Fruit fly (Drosophila melanogaster) whole organism, larva: ENCODE results near the gene hec.

ENCODE experiments used
- noc ChIP-seq: fragments of 200-800 bp; sonication (Bioruptor generic); optimal IDR thresholded peaks from 3 replicates; lab custom pipeline; 2019; ENCODE audit warnings: missing biosample characterization, mild to moderate bottlenecking, missing genetic modification characterization, moderate library complexity

The hec gene

DNA sequence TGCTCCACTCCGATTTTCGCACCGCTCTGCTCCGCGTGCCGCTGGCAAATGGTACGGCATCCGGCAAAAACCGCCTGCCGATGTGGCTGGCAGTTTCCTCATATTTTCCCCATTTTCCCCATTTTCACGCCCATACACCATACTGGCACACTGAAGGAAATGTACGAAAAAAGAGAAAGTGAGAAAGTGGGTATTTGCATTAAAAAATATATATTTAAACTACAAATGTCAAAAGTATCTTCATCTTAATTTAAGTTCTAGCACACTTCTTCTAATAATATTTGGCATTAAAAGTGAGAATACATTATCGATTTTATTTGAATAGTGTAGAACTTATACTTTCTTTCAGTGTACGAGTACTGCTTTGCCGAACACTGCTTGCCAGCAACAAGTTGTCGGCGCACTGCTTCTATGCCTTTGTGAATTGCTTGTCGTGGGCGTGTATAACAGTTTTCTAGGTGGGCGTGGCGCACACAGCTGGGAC, at the start of gene hec:
Gene hec (minus strand): TSS at position 51 of the 484 bp plus-strand sequence.
- TF ChIP-seq noc (tag; lab: Kevin White, UChicago): no peak

DNA sequence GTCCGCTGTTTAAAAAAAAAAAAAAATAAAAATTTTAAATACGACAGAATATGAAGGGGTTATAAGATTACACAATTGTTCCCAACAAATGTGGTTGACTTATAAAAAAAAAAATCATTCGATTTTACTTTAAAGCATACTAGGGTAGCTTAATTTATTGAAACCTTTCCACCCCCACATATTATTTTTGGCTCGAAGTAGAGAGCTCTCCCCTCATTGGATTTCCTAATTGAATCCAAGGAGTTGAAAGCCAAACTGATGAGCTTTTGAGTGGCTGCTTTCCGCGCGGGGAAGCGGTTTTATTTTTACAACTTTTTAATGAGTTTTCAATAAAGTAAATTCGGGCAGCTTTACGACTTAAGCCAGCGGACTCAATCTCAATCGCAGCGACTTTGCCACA, 47.5 kb upstream of the hec start, which contains the start of gene CG15719:
Gene CG15719 (minus strand): TSS at position 101 of the 400 bp plus-strand sequence.
- no peak for TF ChIP-seq noc (tag; lab: Kevin White, UChicago)

DNA sequence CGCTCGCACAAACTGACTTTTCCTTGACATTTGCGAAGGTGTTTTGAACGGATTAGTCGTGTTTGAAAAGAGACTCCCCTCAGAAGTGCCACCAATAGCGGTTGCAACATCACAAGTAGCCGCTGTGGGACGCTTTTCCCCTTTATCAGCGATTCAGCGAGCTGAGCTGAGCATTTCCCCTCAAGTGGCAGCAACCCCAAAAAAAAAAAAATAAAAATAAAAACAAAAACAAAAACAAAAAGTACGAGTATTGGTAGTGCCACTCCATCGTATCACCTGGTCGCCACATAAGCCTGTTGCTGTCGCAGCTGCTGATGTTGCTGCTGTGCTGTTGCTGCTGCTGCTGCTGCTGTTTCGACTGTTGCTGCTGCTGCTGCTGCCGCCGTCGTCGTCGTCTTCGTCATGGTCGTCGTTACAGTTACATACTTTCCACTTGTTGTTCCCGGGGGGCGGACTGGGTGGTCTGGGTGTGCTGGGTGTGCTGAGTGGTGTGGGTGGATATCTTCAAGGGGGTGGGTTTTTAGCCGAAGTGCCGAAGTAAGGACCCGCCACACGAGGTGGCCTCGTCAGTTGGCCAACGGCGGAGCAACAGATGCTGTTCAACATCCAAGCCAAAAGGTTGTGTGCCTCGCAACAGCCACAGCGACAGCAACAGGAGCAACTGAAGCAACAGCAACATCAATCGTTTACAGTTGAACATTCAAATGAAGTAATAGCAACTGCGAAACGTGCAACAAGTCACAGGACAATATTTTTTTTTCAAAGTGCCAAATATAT, 31.0 kb upstream of the hec start, which contains the start of gene rsh:
Gene rsh (plus strand): TSS at position 591 of the 777 bp plus-strand sequence.
- no peak for TF ChIP-seq noc (tag; lab: Kevin White, UChicago)

DNA sequence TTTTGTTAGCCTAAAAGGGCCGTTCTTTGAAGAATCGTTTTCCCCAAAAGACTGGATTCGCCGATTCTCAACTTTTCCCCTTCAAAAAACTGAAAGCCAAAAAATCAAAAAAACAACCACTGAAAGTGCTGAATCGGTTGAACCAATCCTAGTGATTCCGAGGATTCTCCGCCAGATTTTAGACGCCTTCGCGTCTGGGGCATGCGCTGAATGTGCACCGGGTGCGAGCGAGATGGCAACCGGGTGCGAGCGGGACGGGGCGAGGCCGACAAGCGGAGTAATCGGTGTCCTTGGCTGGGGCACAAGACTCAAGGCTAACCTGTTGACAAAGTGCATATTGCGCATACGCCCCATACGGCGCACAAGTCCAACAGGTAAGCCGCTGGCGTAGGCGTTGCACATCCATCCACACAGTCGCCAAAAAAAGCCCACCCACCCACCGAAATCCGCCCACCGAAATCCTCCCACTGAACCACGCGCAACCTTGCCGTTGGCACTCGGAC, 29.7 kb upstream of the hec start:
- no peak for TF ChIP-seq noc (tag; lab: Kevin White, UChicago)

DNA sequence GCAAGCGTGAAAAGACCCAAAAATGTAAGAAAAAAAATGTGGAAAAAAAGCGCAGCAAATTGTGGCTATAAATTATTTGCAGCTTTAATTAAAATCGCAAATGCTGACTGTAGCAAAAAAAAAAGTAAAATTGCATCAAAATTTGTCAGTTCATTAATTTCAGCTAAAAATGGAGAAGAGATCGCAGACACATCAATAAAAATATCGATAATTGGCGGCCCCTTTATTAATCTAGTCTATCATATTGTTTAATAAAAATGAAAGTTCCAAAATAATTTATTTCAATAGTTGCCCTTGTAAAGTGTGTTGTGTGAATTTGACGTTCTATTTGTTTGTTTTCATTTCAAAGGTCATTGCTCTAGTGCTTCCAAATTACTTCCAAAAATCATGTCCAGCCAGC, 27.0 kb upstream of the hec start, which contains the start of gene CG32643:
Gene CG32643 (plus strand): TSS at position 301 of the 400 bp plus-strand sequence.
- TF ChIP-seq noc (tag; lab: Kevin White, UChicago): no peak

DNA sequence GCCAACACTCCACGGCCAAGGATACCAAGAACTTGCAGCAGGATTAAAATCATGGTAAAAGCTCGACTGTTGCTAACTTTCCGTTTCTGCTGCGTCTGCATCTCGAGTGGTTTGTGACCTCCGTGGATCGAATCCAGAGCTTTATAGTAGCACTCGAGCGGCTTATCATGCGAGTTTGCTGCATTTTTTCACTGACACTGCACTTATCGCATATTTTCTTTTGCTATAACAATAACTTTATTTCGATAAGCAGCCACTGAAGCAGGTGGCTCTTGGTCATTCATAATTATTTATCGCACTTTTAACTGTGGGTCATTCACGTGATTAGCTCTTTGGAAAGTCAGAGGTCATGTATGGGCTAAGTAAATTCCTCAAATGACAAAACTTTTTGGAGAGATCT, 18.9 kb upstream of the hec start, which contains the start of gene CG12716:
Gene CG12716 (minus strand): TSS at position 101 of the 400 bp plus-strand sequence.
- TF ChIP-seq noc (tag; lab: Kevin White, UChicago): no peak

DNA sequence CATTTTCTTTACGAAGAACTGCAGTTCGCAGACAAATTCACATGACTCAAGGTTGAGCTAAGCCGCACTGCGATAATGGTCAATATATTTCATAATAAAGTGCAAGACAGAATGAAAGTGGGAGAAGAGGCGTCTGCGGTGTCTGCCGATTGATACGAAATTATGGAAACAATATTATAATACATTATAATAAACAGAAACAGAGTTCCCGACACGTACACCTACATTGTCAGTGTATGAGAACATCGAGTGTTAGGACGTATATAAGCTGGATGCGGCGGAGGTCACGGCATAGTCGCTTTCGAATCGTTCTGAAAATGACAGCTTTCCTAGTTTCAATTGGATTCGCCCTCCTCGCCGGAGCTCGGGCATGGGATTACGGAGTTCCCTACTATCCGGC, 13.1 kb upstream of the hec start, which contains the start of gene CG15721:
Gene CG15721 (plus strand): TSS at position 301 of the 400 bp plus-strand sequence.
- TF ChIP-seq noc (tag; lab: Kevin White, UChicago): no peak

DNA sequence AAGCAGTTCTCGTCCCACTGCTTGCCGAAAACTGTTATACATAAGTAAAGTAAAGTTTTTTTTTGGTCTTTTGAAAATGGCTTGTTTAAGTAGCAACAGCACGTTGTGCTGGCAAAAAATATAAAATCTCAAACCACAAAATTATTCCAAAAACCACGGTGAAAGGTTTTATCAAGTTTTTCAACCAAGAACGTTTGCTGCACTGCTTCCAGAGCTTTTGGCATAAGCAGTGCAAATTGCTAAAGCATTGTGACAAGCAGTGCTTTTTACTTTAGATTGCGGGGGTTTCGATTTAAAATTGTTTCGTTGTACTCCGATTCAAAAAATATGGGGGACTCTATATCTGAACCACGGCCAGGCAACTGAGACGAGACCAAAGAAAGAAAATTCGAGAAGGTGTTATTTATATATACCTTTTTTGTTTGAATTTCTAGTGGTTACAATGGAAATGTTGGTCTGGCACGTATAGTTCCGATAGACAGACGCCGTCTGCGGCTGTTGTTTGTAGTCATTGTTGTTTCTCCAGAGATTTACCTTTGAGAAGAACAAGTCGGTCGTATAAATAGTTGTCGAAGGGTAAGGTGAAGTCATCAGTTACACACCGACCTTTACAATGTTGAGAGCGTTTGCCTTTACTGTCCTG, 10.2 kb upstream of the hec start, which contains the start of gene Mur11Da:
Gene Mur11Da (plus strand): TSS at position 593 of the 643 bp plus-strand sequence.
- no peak for TF ChIP-seq noc (tag; lab: Kevin White, UChicago)

DNA sequence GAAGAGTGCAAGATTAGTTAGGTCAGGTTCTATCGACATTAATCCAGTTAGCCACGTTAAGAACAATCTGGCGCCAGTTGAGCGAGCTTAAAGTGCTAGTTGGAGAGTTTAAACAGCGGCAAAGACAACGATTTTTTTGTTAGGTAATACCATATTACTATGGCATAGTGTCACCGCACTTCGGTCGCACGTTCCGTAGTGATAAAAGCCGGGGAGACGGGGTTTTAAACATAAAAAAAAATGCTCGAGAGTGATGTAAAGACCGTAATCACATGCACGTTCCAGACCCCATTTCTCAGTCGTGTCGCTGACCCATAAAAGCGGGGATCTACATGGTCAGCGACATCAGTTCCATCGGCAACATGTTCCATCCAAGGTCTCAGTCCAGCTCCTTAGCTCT, 1.7 kb upstream of the hec start, which contains the start of gene CG32642:
Gene CG32642 (plus strand): TSS at position 301 of the 400 bp plus-strand sequence.
- no peak for TF ChIP-seq noc (tag; lab: Kevin White, UChicago)

DNA sequence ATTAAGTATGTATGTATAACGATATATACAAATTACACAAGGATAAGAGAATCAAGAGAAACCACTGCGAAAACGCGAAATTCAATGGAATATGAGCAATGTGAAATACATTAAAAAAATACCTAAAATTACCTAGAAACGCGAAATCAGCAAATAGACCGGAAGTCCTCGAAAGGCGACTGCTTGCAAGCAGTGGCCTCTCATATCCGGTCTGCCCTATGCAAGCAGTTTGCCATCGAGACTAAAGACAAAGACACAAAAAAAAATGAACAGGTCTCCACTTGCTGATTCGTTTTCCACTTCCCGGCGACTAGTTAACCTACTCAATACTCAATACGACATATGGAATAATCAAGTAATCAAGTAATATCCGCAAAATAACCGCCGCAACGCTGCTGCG, 9.6 kb downstream of the hec start:
- no peak for TF ChIP-seq noc (tag; lab: Kevin White, UChicago)

DNA sequence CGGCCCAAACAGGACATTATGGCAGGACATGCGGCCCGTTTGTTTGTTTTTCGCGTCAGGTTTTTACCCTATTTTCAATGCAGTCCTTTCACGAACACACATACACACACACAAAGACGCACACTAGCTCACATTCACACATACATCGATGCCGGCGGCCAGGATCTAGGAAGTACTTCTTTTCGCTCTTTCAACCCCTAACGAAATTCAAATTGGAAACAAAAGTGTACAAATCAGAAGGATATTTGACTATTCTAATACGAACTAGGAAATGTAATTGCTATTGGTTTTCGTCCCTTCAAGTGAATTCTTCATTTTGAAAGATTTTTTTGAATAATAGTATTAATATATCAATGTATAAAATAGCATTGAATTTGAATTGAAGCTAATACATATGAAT, 16.9 kb downstream of the hec start:
- no peak for TF ChIP-seq noc (tag; lab: Kevin White, UChicago)

DNA sequence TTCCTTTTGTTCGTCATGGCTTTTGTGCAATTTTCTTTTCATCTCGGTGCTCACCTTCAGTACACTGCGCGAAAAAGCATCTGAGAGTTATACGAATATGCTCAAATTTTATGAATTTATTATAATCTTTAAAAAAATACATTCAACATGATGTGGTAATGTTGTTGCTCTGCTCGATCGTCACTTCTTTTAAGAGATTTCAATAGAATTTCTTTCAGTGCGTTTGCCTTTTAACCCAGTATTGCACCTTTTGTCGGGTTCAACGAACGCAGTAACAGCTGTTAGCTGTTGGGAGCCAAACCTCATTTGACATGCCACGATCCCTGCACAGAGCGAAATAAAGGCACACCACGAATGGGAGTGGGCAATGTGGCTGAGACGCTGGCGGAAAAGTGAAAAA, 17.3 kb downstream of the hec start:
- no peak for TF ChIP-seq noc (tag; lab: Kevin White, UChicago)

DNA sequence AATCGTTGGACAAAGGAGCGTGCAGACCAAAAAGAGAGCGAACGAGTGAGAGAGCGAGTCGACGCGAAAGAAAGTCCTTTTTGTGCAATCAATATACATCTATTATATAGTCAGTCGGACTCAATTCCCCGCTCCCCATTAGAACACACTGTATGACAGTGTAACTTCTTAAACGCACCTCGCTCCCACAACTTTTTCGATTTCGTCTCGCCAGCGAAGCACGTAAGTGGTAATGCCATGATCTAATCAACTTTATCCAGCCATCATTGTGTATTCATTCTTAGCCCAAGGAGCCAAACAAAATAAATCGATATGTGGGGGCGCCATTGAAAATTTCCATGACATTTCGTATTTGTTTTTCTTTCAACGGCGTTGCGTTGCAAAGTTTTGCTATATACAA, 18.2 kb downstream of the hec start:
- TF ChIP-seq noc (tag; lab: Kevin White, UChicago): no peak

DNA sequence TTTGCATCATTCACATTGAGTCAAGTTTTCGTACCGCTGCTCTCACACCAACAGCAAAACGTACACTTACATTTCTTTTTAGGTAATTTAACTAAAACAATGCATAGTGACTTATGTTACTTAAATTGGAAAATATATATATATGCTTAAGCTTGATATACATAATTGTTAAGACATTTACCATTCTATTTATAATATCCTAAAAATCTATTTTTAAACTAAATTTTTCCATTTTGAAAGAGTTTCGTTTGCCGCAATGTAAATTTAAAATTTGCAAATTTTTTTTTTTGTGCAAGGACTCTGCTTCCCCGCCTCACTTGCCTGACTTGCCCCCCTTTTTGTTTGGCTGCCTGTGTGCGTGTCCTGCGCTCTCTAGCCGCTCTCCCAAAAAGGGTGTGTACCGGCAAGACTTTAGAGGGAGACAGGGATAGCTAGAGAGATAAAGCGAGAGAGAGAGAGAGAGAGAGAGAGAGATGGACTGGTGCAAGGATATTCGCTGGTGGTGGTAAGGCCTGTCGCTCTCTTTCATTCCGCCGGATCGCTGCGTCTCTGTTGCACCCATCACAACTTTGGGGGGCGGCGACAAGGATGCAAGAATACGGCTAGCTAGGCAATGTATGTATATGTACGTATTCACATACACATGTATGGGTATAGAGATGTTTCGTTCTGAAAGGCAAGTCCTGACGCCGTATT, 19.3 kb downstream of the hec start:
- TF ChIP-seq noc (tag; lab: Kevin White, UChicago): no peak

DNA sequence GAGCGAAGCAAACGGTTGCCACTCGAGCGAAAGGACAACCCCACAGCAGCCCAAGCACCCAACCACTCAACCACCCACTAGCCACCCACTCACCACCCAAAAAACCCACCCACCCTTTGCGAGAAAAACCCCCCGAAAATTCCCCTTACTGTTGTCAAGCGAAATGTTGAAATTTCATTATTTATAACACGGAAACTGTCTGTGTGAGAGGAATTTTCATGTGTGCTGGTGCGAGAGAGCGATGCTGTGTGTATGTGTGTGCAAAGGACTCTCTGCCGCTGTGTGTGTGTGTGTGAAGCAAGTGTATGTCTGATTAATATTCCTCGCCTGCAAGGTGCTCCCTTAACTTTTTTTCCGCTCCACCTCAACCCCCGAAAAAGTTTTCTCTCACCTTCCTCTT, 27.4 kb downstream of the hec start:
- no peak for TF ChIP-seq noc (tag; lab: Kevin White, UChicago)
